Worm (Caenorhabditis elegans) whole organism, late embryonic: ENCODE data around the gene M04D8.7.

ENCODE experiments used
- ceh-9 ChIP-seq: sonication (generic microtip); optimal IDR thresholded peaks from 2 replicates; lab custom pipeline; 2016; ENCODE audit warnings: mild to moderate bottlenecking, missing genetic modification characterization, inconsistent platforms, missing compliant biosample characterization
- dmd-4 ChIP-seq: sonication (generic microtip); optimal IDR thresholded peaks from 2 replicates; lab custom pipeline; 2016; ENCODE audit warnings: borderline replicate concordance, missing genetic modification characterization, missing compliant biosample characterization
- dve-1 ChIP-seq: sonication (generic microtip); optimal IDR thresholded peaks from 2 replicates; lab custom pipeline; 2017; ENCODE audit warnings: antibody characterized with exemption, mild to moderate bottlenecking, missing genetic modification characterization, missing compliant biosample characterization
- elt-2 ChIP-seq: sonication (generic microtip); optimal IDR thresholded peaks from 2 replicates; lab custom pipeline; 2016; ENCODE audit warnings: missing genetic modification reagents, missing genetic modification characterization, missing compliant biosample characterization
- fkh-10 ChIP-seq: fragments of 150-350 bp; optimal IDR thresholded peaks from 2 replicates; lab custom pipeline; 2014; ENCODE audit warnings: missing biosample characterization, missing genetic modification reagents, missing genetic modification characterization
- hlh-30 ChIP-seq: sonication (generic microtip); optimal IDR thresholded peaks from 2 replicates; lab custom pipeline; 2017; ENCODE audit warnings: antibody characterized with exemption, missing genetic modification characterization, missing compliant biosample characterization; ENCODE audit not compliant: insufficient read depth
- pqm-1 ChIP-seq: sonication (generic microtip); optimal IDR thresholded peaks from 2 replicates; lab custom pipeline; 2016; ENCODE audit warnings: missing genetic modification characterization, missing compliant biosample characterization
- rnt-1 ChIP-seq: sonication (generic microtip); optimal IDR thresholded peaks from 2 replicates; lab custom pipeline; 2016; ENCODE audit warnings: missing genetic modification characterization, missing compliant biosample characterization
- sox-2 ChIP-seq: fragments of 200-800 bp; sonication (Bioruptor generic); IDR thresholded peaks from 2 replicates; pipeline ENCODE4 v1.3.6; 2022; ENCODE audit warnings: missing genetic modification reagents, missing genetic modification characterization, missing compliant biosample characterization
- unc-3 ChIP-seq, 2 experiments: fragments of 200-800 bp in 1 of 2; sonication (Bioruptor generic) in 1 of 2; sonication (generic microtip) in 1 of 2; conservative IDR thresholded peaks in 1 of 2; optimal IDR thresholded peaks in 1 of 2; 2 replicates each; pipeline versions ENCODE4 v1.3.6 to Lab custom; 2016 to 2022; ENCODE audit warnings: missing compliant biosample characterization in 2 of 2, missing genetic modification characterization in 2 of 2, missing genetic modification reagents in 1 of 2

ce11 chrIII:9988352-9988751 lies 48.9 kb upstream of the M04D8.7 start, which contains the start of gene C05B5.1:
- TF ChIP-seq rnt-1 (no peak), dmd-4 (tag; lab: Kevin White, UChicago) (no peak), pqm-1 (tag; lab: Kevin White, UChicago) (no peak), sox-2 (no peak), ceh-9 (tag; lab: Kevin White, UChicago) (no peak), unc-3 (GFP tag; conservative IDR thresholded peaks at IDR 0.05; lab: Robert Waterston, UW) (no peak), unc-3 (tag; optimal IDR thresholded peaks at IDR 0.05; lab: Kevin White, UChicago) (no peak), fkh-10 (no peak), hlh-30 (tag; lab: Kevin White, UChicago) (no peak), dve-1 (tag; lab: Kevin White, UChicago) (no peak), elt-2 (tag; lab: Kevin White, UChicago) (no peak)
